Worm (Caenorhabditis elegans) whole organism, L4/young adult: ENCODE data around the gene idpa-3.

Experiments
- W03F9.2 ChIP-seq: fragments of 150-350 bp; optimal IDR thresholded peaks from 2 replicates; lab custom pipeline; 2014; ENCODE audit warnings: missing biosample characterization, missing genetic modification characterization
- him-1 ChIP-seq: sonication (generic microtip); optimal IDR thresholded peaks from 2 replicates; lab custom pipeline; 2016; ENCODE audit warnings: missing genotype, missing genetic modification reagents, missing genetic modification characterization, missing compliant biosample characterization

DNA sequence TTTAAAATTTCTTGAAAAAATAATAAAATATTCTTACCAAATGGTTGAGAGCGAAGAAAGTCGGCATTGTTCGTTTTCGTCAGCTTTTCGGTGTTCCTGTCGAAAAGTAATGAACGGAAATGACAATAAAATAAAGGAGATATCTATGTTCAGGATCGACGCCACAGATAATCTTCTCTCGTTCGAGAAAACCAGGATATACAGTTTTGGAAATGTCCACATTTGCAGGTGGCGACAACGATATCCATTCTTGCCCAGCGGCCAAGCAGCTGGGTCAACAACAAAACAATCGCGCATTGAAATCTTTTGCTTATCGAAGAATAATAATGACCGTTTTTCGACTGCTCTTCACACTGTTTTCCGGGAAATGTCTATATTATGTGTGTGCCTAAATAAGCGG, 19.4 kb downstream of the idpa-3 start, which contains the start of gene R07E3.7:
- TF ChIP-seq him-1 (tag; lab: Kevin White, UChicago) (no peak), W03F9.2 (tag; lab: Kevin White, UChicago) (no peak)
